Fruit fly (Drosophila melanogaster): ENCODE results near the gene rdgA.

rdgA gene

dm6 chrX:8924778-8925177 is 17.9 kb downstream of the rdgA start (continued):
- TF ChIP-seq Opbp (GFP tag; IDR thresholded peaks at IDR 0.05; ENCODE audit: partially characterized antibody) (0 out of 3 replicates have a peak, but pooled peaks have one; percentile 16), CG11560 (tag; IDR thresholded peaks at IDR 0.05) (no peak), cwo (GFP tag; optimal IDR thresholded peaks at IDR 0.05) (no peak), yki (optimal IDR thresholded peaks at IDR 0.05) (no peak), CG30020 (tag; optimal IDR thresholded peaks at IDR 0.05) (no peak), ftz-f1 (GFP tag; optimal IDR thresholded peaks at IDR 0.05) (peak; percentile 19), CG12744 (GFP tag; optimal IDR thresholded peaks at IDR 0.05) (no peak), CG16815 (GFP tag; optimal IDR thresholded peaks at IDR 0.05) (no peak), CG4820 (GFP tag; optimal IDR thresholded peaks at IDR 0.05) (no peak), Kr (GFP tag; optimal IDR thresholded peaks at IDR 0.05) (no peak), CG6683 (GFP tag; optimal IDR thresholded peaks at IDR 0.05) (no peak), H15 (GFP tag; IDR thresholded peaks at IDR 0.05) (no peak), CG8478 (optimal IDR thresholded peaks at IDR 0.05) (peak; percentile 89), twi (tag; optimal IDR thresholded peaks at IDR 0.05) (no peak), CG1832 (GFP tag; optimal IDR thresholded peaks at IDR 0.05) (peak; percentile 87), NFAT (GFP tag; IDR thresholded peaks at IDR 0.05) (no peak), CG2199 (GFP tag; IDR thresholded peaks at IDR 0.05) (no peak), Fer1 (GFP tag; optimal IDR thresholded peaks at IDR 0.05) (peak; percentile 14), CG11398 (GFP tag; optimal IDR thresholded peaks at IDR 0.05) (no peak), CG9215 (GFP tag; IDR thresholded peaks at IDR 0.05) (no peak), CG10959 (GFP tag; IDR thresholded peaks at IDR 0.05) (no peak), Hr78 (GFP tag; optimal IDR thresholded peaks at IDR 0.05) (no peak), pzg (GFP tag; optimal IDR thresholded peaks at IDR 0.05) (no peak), pho (GFP tag; optimal IDR thresholded peaks at IDR 0.05) (no peak), NC2β (GFP tag; optimal IDR thresholded peaks at IDR 0.05) (no peak), knrl (GFP tag; IDR thresholded peaks at IDR 0.05; ENCODE audit: partially characterized antibody) (no peak), kay (GFP tag; optimal IDR thresholded peaks at IDR 0.05) (no peak), CG9932 (GFP tag; IDR thresholded peaks at IDR 0.05) (no peak), CG9797 (GFP tag; optimal IDR thresholded peaks at IDR 0.05) (no peak), CG18764 (GFP tag; optimal IDR thresholded peaks at IDR 0.05) (no peak), luna (GFP tag; optimal IDR thresholded peaks at IDR 0.05) (no peak), emc (GFP tag; optimal IDR thresholded peaks at IDR 0.05) (no peak), Usf (GFP tag; optimal IDR thresholded peaks at IDR 0.05) (no peak), so (GFP tag; IDR thresholded peaks at IDR 0.05) (peak; percentile 53; the same call in 1 of the 3 replicates), odd (GFP tag; optimal IDR thresholded peaks at IDR 0.05) (no peak), CG5953 (GFP tag; IDR thresholded peaks at IDR 0.05) (no peak), Asciz (GFP tag; optimal IDR thresholded peaks at IDR 0.05) (no peak), Hsf (GFP tag; optimal IDR thresholded peaks at IDR 0.05) (no peak), CTCF (GFP tag; optimal IDR thresholded peaks at IDR 0.05) (no peak), CG13296 (GFP tag; optimal IDR thresholded peaks at IDR 0.05) (no peak), Ssrp (tag; optimal IDR thresholded peaks at IDR 0.05) (no peak), ewg (GFP tag; optimal IDR thresholded peaks at IDR 0.05) (no peak), HLH54F (GFP tag; optimal IDR thresholded peaks at IDR 0.05) (no peak), CG31365 (tag; optimal IDR thresholded peaks at IDR 0.05) (no peak), CG16863 (GFP tag; optimal IDR thresholded peaks at IDR 0.05) (no peak), Ets65A (GFP tag) (peak; percentile 84), tll (GFP tag; optimal IDR thresholded peaks at IDR 0.05) (peak in 1 of 2 experiments; percentile 12), Rfx (GFP tag; IDR thresholded peaks at IDR 0.05) (no peak), CG14965 (GFP tag; optimal IDR thresholded peaks at IDR 0.05; ENCODE audit: borderline replicate concordance) (no peak), repo (GFP tag; optimal IDR thresholded peaks at IDR 0.05) (no peak), Bdp1 (GFP tag; optimal IDR thresholded peaks at IDR 0.05) (no peak), CG1233 (GFP tag; optimal IDR thresholded peaks at IDR 0.05) (no peak), Nf-YC (tag; optimal IDR thresholded peaks at IDR 0.05) (peak; percentile 76)

Data from whole organism, embryonic.